Fruit fly (Drosophila melanogaster) whole organism: ENCODE data around the gene GCC88.

Source experiments
- Dll ChIP-seq: fragments of >200 bp; optimal IDR thresholded peaks from 2 replicates; lab custom pipeline; 2017
- psq ChIP-seq: fragments of >200 bp; optimal IDR thresholded peaks from 2 replicates; lab custom pipeline; 2017
- usp ChIP-seq: fragments of >200 bp; optimal IDR thresholded peaks from 2 replicates; lab custom pipeline; 2017; ENCODE audit warnings: missing biosample characterization, missing genetic modification characterization, mixed read lengths

DNA sequence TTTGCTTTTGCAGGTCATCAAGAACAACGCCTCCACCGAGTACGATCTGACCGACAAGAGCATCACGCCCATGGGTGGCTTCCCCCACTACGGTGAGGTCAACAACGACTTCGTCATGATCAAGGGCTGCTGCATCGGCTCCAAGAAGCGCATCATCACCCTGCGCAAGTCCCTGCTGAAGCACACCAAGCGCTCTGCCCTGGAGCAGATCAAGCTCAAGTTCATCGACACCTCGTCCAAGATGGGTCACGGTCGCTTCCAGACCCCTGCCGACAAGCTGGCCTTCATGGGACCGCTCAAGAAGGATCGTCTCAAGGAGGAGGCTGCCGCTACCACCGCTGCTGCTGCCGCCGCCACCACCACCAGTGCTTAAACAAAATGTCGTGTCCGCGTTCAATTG is 5.9 kb downstream of the GCC88 start:
- TF ChIP-seq Dll (lab: Kevin White, UChicago) (no peak), psq (no peak), usp (GFP tag; lab: Kevin White, UChicago) (no peak)
